Worm (Caenorhabditis elegans) whole organism, late embryonic: Measurements from ENCODE around the gene Y39A3CL.4.

Experiments
- C08G9.2 ChIP-seq: sonication (generic microtip); optimal IDR thresholded peaks from 2 replicates; lab custom pipeline; 2016; ENCODE audit warnings: mild to moderate bottlenecking, missing genetic modification characterization, moderate library complexity, missing compliant biosample characterization
- K02D7.2 ChIP-seq: sonication (generic microtip); optimal IDR thresholded peaks from 2 replicates; lab custom pipeline; 2017; ENCODE audit warnings: mild to moderate bottlenecking, missing genetic modification characterization, missing compliant biosample characterization
- ama-1 ChIP-seq: fragments of 150-350 bp; optimal IDR thresholded peaks from 2 replicates; lab custom pipeline; 2014
- ceh-14 ChIP-seq: sonication (generic microtip); optimal IDR thresholded peaks from 2 replicates; lab custom pipeline; 2016; ENCODE audit warnings: missing genotype, missing genetic modification characterization, missing compliant biosample characterization
- ceh-18 ChIP-seq: sonication (generic microtip); optimal IDR thresholded peaks from 2 replicates; lab custom pipeline; 2016; ENCODE audit warnings: missing genetic modification characterization, missing compliant biosample characterization
- ceh-19 ChIP-seq: fragments of 200-800 bp; sonication (Bioruptor generic); optimal IDR thresholded peaks from 2 replicates; lab custom pipeline; 2018; ENCODE audit warnings: mild to moderate bottlenecking, missing genetic modification characterization, missing compliant biosample characterization
- ceh-2 ChIP-seq: sonication (generic microtip); optimal IDR thresholded peaks from 2 replicates; lab custom pipeline; 2016; ENCODE audit warnings: missing genotype, missing genetic modification characterization, missing compliant biosample characterization
- ceh-22 ChIP-seq: sonication (generic microtip); optimal IDR thresholded peaks from 2 replicates; lab custom pipeline; 2017; ENCODE audit warnings: missing biosample characterization, missing genetic modification characterization
- ceh-24 ChIP-seq: sonication (generic microtip); optimal IDR thresholded peaks from 2 replicates; lab custom pipeline; 2016; ENCODE audit warnings: mild to moderate bottlenecking, missing genetic modification characterization, missing compliant biosample characterization
- ceh-31 ChIP-seq: sonication (generic microtip); optimal IDR thresholded peaks from 2 replicates; lab custom pipeline; 2016; ENCODE audit warnings: missing genetic modification characterization, missing compliant biosample characterization
- ceh-34 ChIP-seq: sonication (generic microtip); optimal IDR thresholded peaks from 2 replicates; lab custom pipeline; 2016; ENCODE audit warnings: mild to moderate bottlenecking, missing genetic modification characterization, missing compliant biosample characterization
- ceh-48 ChIP-seq: sonication (generic microtip); optimal IDR thresholded peaks from 2 replicates; lab custom pipeline; 2016; ENCODE audit warnings: missing genetic modification characterization, inconsistent platforms, missing compliant biosample characterization
- ceh-9 ChIP-seq: sonication (generic microtip); optimal IDR thresholded peaks from 2 replicates; lab custom pipeline; 2016; ENCODE audit warnings: mild to moderate bottlenecking, missing genetic modification characterization, inconsistent platforms, missing compliant biosample characterization
- dve-1 ChIP-seq: sonication (generic microtip); optimal IDR thresholded peaks from 2 replicates; lab custom pipeline; 2017; ENCODE audit warnings: antibody characterized with exemption, mild to moderate bottlenecking, missing genetic modification characterization, missing compliant biosample characterization
- elt-4 ChIP-seq: sonication (generic microtip); optimal IDR thresholded peaks from 2 replicates; lab custom pipeline; 2016; ENCODE audit warnings: missing genetic modification characterization, missing compliant biosample characterization
- eyg-1 ChIP-seq: sonication (generic microtip); optimal IDR thresholded peaks from 2 replicates; lab custom pipeline; 2016; ENCODE audit warnings: missing genotype, missing genetic modification characterization, missing compliant biosample characterization
- fax-1 ChIP-seq: sonication (generic microtip); optimal IDR thresholded peaks from 2 replicates; lab custom pipeline; 2016; ENCODE audit warnings: missing genotype, missing genetic modification characterization, missing compliant biosample characterization
- hlh-6 ChIP-seq: sonication (generic microtip); optimal IDR thresholded peaks from 2 replicates; lab custom pipeline; 2016; ENCODE audit warnings: missing genotype, missing genetic modification characterization, missing compliant biosample characterization
- lim-6 ChIP-seq: sonication (generic microtip); optimal IDR thresholded peaks from 2 replicates; lab custom pipeline; 2016; ENCODE audit warnings: missing genetic modification characterization, missing compliant biosample characterization
- lin-11 ChIP-seq: fragments of 200-800 bp; sonication (Bioruptor generic); optimal IDR thresholded peaks from 2 replicates; lab custom pipeline; 2018; ENCODE audit warnings: mild to moderate bottlenecking, missing genetic modification characterization, missing compliant biosample characterization
- nhr-232 ChIP-seq: sonication (generic microtip); optimal IDR thresholded peaks from 2 replicates; lab custom pipeline; 2016; ENCODE audit warnings: missing genetic modification characterization, missing compliant biosample characterization
- odd-2 ChIP-seq: sonication (generic microtip); optimal IDR thresholded peaks from 2 replicates; lab custom pipeline; 2017; ENCODE audit warnings: antibody characterized with exemption, mild to moderate bottlenecking, missing genetic modification characterization, missing compliant biosample characterization
- pag-3 ChIP-seq: sonication (generic microtip); optimal IDR thresholded peaks from 2 replicates; lab custom pipeline; 2016; ENCODE audit warnings: missing compliant biosample characterization, missing genetic modification characterization, borderline replicate concordance
- pha-4 ChIP-seq: fragments of 150-350 bp; optimal IDR thresholded peaks from 2 replicates; lab custom pipeline; 2018; ENCODE audit warnings: missing biosample characterization, missing genetic modification reagents, missing genetic modification characterization
- ref-2 ChIP-seq: sonication (generic microtip); optimal IDR thresholded peaks from 2 replicates; lab custom pipeline; 2016; ENCODE audit warnings: missing genetic modification characterization, missing compliant biosample characterization
- sox-2 ChIP-seq: fragments of 200-800 bp; sonication (Bioruptor generic); IDR thresholded peaks from 2 replicates; pipeline ENCODE4 v1.3.6; 2022; ENCODE audit warnings: missing genetic modification reagents, missing genetic modification characterization, missing compliant biosample characterization
- sox-4 ChIP-seq: sonication (generic microtip); optimal IDR thresholded peaks from 2 replicates; lab custom pipeline; 2017; ENCODE audit warnings: mild to moderate bottlenecking, missing genetic modification characterization, inconsistent platforms, missing compliant biosample characterization
- syd-9 ChIP-seq: sonication (generic microtip); optimal IDR thresholded peaks from 2 replicates; lab custom pipeline; 2016; ENCODE audit warnings: mild to moderate bottlenecking, missing genetic modification characterization, moderate library complexity, missing compliant biosample characterization
- tbx-2 ChIP-seq: sonication (generic microtip); optimal IDR thresholded peaks from 2 replicates; lab custom pipeline; 2016; ENCODE audit warnings: missing genetic modification characterization, missing compliant biosample characterization
- unc-42 ChIP-seq: sonication (generic microtip); optimal IDR thresholded peaks from 2 replicates; lab custom pipeline; 2016; ENCODE audit warnings: missing genotype, missing genetic modification characterization, missing compliant biosample characterization
- unc-86 ChIP-seq: sonication (generic microtip); optimal IDR thresholded peaks from 2 replicates; lab custom pipeline; 2016; ENCODE audit warnings: missing genetic modification characterization, missing compliant biosample characterization
- ztf-16 ChIP-seq: sonication (generic microtip); optimal IDR thresholded peaks from 2 replicates; lab custom pipeline; 2017; ENCODE audit warnings: missing genetic modification characterization, missing compliant biosample characterization

Y39A3CL.4 gene

DNA sequence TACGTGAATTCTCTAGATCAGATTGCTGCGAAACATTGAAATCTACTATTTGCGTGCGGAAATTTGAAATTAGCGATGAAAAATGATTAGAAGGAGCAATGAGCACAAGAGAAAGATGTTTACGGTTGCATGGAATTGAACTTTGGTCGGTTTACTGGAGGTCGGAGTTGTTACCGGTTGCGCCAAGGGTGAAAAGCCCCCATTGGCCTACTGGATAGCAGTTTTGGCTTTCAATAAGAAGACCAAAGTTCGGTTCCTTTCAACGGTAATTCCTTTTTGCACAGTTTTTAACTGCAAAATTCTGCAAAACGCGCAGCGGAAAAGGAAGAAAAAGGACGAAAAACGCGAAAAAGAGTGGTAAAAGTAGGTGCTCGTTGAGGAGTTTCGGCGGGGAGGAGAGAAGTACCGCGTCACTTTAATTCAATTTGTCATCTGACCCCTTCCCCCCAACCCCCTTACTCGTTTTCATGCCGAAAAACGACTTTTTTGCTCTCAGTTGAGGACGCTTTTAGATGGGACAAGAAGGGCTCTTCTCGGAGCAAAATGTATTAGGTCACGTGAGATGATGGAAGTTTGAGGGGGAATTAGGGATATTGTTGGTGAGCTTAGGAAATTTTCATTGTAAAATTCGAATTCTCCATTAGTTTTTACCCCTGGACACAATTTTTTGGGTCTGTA, 32.3 kb downstream of the Y39A3CL.4 start:
- peak; percentile 95 for TF ChIP-seq unc-42 (tag; lab: Kevin White, UChicago)
- no peak for TF ChIP-seq ceh-31

DNA sequence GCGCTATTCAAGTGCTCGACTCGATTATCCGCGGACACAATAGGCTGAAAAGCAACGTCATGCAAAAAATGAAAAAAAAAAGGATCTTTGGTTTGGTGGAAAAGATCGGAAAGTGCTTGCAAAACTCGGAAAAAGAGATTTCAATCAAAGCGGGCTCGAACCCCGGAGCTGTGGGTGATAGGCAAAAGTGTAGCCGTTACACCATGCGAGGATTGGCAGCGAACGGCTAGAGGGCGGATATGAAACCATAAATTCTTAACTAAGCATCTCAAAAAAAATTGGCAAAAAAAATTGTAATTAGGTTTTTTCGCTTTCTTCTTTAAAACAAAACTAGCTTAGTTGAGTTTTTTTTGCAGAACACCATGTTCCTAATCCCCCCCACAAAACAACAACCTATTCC, 33.4 kb downstream of the Y39A3CL.4 start:
- no peak for TF ChIP-seq sox-4 (tag; lab: Kevin White, UChicago)
- no peak for TF ChIP-seq unc-86
- no peak for TF ChIP-seq odd-2
- TF ChIP-seq elt-4 (tag; lab: Kevin White, UChicago): no peak
- no peak for TF ChIP-seq eyg-1 (tag; lab: Kevin White, UChicago)
- no peak for TF ChIP-seq ceh-24 (tag; lab: Kevin White, UChicago)
- TF ChIP-seq pha-4: no peak
- no peak for TF ChIP-seq ama-1

DNA sequence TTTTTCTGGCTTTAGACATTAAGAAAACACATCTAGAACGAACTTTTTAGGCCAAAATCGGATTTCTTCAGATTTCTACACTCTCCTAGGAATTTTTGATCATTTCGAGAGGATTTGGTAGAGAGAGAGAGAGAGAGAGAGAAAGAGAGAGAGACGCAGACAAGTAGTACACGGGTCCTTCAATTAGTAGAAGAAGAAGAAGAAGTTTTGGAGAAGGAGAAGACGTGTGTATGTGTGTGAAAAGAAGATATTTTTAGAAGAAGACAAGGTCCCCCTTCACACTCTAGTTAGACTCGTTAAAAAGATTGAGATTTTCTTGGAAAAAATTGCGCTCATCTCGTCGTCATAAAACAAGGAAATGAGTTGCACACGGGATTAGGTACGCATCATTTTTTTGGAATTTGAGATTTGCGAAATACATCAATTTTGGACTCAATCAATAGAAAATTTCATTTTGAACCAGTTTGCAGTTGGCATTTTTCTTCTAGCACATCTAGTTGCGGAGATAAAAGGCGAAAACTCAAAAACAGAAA, 34.3 kb downstream of the Y39A3CL.4 start:
- TF ChIP-seq lim-6 (tag; lab: Kevin White, UChicago) (no peak), unc-42 (tag; lab: Kevin White, UChicago) (peak; percentile 57)

DNA sequence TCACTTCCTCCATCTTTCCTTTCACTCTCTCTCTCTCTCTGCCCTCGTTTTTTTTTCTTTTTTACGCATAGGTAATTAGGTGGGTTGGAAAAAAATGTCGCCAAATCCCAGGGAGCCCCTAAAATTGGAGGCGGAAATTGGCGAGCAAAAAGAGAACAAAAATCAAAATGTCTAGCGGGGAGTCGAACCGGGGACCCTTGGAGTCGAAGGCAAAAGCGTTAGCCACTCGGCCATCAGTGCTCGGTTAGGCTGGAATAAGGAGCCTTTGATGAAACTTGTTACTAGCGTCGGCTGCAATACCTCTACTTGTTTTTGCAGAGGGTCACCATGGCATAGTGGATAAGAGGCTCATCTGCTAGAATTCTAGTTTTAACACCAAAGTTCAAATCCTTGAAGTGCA, 34.8 kb downstream of the Y39A3CL.4 start:
- TF ChIP-seq ceh-18 (tag; lab: Kevin White, UChicago) (no peak), pha-4 (no peak), pag-3 (tag; lab: Kevin White, UChicago) (no peak), ceh-14 (no peak), ceh-24 (tag; lab: Kevin White, UChicago) (no peak), dve-1 (tag; lab: Kevin White, UChicago) (no peak), ceh-22 (tag; lab: Kevin White, UChicago) (no peak), syd-9 (no peak), sox-2 (no peak), ceh-9 (tag; lab: Kevin White, UChicago) (no peak), tbx-2 (tag; lab: Kevin White, UChicago) (no peak), sox-4 (tag; lab: Kevin White, UChicago) (no peak), ceh-48 (tag; lab: Kevin White, UChicago) (no peak)

DNA sequence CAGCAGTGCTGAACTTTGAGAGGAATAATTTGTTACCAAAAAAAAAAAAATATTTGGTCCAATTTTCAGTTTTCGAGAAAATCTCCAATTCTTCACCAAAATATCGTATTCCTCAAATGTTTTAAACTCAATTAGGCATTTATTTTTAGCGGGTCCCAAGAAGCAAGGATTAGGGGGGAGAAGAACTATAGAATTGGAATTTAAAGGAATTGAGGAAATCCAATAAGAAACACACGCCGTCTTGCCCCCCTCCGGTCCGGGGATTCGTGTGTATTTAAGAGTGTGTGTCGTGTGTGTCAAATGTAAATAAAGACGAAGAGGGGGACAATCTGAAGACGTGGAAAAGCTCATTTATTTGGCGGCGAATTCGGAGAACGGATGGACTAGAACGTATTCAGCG, 44.5 kb downstream of the Y39A3CL.4 start:
- TF ChIP-seq unc-42 (tag; lab: Kevin White, UChicago) (peak; percentile 51), lin-11 (tag; lab: Kevin White, UChicago) (no peak)
- TF ChIP-seq, all 69 proteins: peak for 1

DNA sequence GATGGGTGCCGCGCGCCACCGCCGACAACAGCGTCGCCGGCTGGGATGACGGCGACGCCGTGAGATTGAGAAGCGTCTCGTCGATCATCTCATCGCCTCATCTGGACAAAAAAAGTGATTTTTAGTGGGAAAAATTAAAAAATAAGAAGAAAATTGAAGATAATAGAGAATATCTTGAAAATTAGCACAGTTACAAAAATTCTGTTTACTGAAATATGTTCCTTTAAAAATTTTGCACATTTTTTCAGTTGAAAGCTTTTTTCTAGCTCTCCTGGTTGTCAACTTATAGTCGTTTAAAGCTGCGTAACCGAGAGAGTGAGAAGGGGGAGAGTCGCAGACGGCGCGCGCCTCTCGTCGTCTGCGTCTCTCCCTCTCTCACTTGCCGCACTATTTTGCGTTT, 44.9 kb downstream of the Y39A3CL.4 start, which contains the start of gene ser-4:
Gene ser-4, minus strand, starts transcription at position 101 of the 400 bp plus-strand sequence.
- TF ChIP-seq C08G9.2: no peak
- TF ChIP-seq ceh-2 (tag; lab: Kevin White, UChicago): no peak
- no peak for TF ChIP-seq fax-1 (tag; lab: Kevin White, UChicago)
- TF ChIP-seq tbx-2 (tag; lab: Kevin White, UChicago): no peak
- TF ChIP-seq ceh-14: no peak
- TF ChIP-seq pag-3 (tag; lab: Kevin White, UChicago): no peak
- TF ChIP-seq ztf-16 (tag; lab: Kevin White, UChicago): no peak
- TF ChIP-seq elt-4 (tag; lab: Kevin White, UChicago): no peak
- no peak for TF ChIP-seq sox-4 (tag; lab: Kevin White, UChicago)
- no peak for TF ChIP-seq ceh-34
- TF ChIP-seq K02D7.2 (tag; lab: Kevin White, UChicago): no peak
- no peak for TF ChIP-seq pha-4
- no peak for TF ChIP-seq ref-2
- TF ChIP-seq hlh-6: no peak
- TF ChIP-seq nhr-232 (tag; lab: Kevin White, UChicago): no peak
- TF ChIP-seq odd-2: no peak
- TF ChIP-seq ceh-19 (GFP tag; lab: Kevin White, UChicago): no peak
